Fruit fly (Drosophila melanogaster): ENCODE measurements around the gene Sxl.

Gene Sxl

dm6 chrX:7110890-7111289 is 13.0 kb upstream of the Sxl start:
- TF ChIP-seq Dif (GFP tag; optimal IDR thresholded peaks at IDR 0.05; ENCODE audit: partially characterized antibody), result no peak
- no peak for TF ChIP-seq brk (GFP tag; optimal IDR thresholded peaks at IDR 0.05)

dm6 chrX:7109793-7110606 is 12.1 kb upstream of the Sxl start, which contains the start of gene fz4:
Gene fz4 (minus strand): TSS chrX:7110321.
- TF ChIP-seq psq (GFP tag; optimal IDR thresholded peaks at IDR 0.05), result peak; percentile 95
- TF ChIP-seq tai (GFP tag; optimal IDR thresholded peaks at IDR 0.05), result no peak
- peak; percentile 38 for TF ChIP-seq Sp1 (GFP tag; optimal IDR thresholded peaks at IDR 0.05)
- no peak for TF ChIP-seq Vsx2 (GFP tag; optimal IDR thresholded peaks at IDR 0.05; ENCODE audit: partially characterized antibody)
- TF ChIP-seq Hr83 (GFP tag; optimal IDR thresholded peaks at IDR 0.05; ENCODE audit: poor library complexity, severe bottlenecking), result peak; percentile 56
- TF ChIP-seq rgr (GFP tag; optimal IDR thresholded peaks at IDR 0.05), result peak; percentile 28
- TF ChIP-seq Myc (optimal IDR thresholded peaks at IDR 0.05), result peak; percentile 73
- peak; percentile 35 for TF ChIP-seq fru (GFP tag; optimal IDR thresholded peaks at IDR 0.05)
- no peak for TF ChIP-seq Rel (GFP tag; optimal IDR thresholded peaks at IDR 0.05)
- peak; percentile 95 for TF ChIP-seq Rel (tag; optimal IDR thresholded peaks at IDR 0.05)
- TF ChIP-seq jim (GFP tag; optimal IDR thresholded peaks at IDR 0.05), result peak; percentile 59
- no peak for TF ChIP-seq dsf (GFP tag; optimal IDR thresholded peaks at IDR 0.05; ENCODE audit: borderline replicate concordance)
- peak; percentile 42 to 76 for TF ChIP-seq dl (GFP tag; optimal IDR thresholded peaks at IDR 0.05; ENCODE audit: insufficient read depth in 1 of 2, partially characterized antibody in 2 of 2)
- peak in 1 of 2 experiments; percentile 12 for TF ChIP-seq foxo (GFP tag; optimal IDR thresholded peaks at IDR 0.05)

- TF ChIP-seq Jra (GFP tag; optimal IDR thresholded peaks at IDR 0.05) (peak; percentile 21), dl (GFP tag; optimal IDR thresholded peaks at IDR 0.05; ENCODE audit: insufficient read depth in 1 of 2, partially characterized antibody in 2 of 2) (no peak)
These were observed 7.7 kb upstream of the Sxl start for dm6 chrX:7105533-7105932.

DNA sequence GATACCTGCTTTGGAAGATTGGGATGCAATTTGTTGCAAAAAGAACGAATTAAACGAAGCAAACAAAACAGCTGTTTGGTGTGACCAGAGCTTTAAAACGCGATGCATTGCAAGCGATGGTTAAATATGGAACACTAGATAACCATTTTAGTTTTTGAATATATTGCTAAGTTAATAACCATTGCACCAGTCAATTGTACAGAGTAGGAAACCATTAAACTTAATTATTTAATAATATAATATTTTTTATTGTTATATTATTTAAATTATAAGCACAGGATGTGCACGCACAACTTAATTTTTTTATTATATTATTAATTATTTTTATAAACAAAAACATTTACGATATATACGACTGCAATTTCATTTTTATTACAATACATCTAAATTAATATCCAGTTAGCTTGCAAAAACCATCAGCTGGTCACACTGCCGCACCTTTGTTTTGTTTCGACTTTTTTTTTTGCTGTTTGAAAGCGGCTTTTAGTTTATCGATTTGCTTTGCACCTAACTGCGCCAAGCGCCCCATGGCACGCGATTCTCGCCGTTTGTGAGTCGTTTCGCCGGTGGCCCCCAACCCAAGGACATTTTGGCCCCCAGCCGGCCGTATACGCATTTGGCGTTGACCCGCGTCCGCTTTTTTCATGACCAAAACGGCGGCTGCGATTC is 6.7 kb upstream of the Sxl start, which contains the start of the genes CG4617 and CG8300:
CG4617 (minus strand) TSS at position 92 of the 669 bp plus-strand sequence.
CG8300 (plus strand) TSS at position 486 of the 669 bp plus-strand sequence.
- TF ChIP-seq foxo (GFP tag; optimal IDR thresholded peaks at IDR 0.05) (peak in 1 of 2 experiments; percentile 51), usp (GFP tag; optimal IDR thresholded peaks at IDR 0.05) (no peak), CrebA (GFP tag; optimal IDR thresholded peaks at IDR 0.05; ENCODE audit: borderline replicate concordance) (no peak), tai (GFP tag; optimal IDR thresholded peaks at IDR 0.05) (no peak), lola (GFP tag; optimal IDR thresholded peaks at IDR 0.05) (no peak), Hr78 (GFP tag; optimal IDR thresholded peaks at IDR 0.05) (no peak), Sp1 (GFP tag; optimal IDR thresholded peaks at IDR 0.05) (peak; percentile 11), sv (GFP tag; optimal IDR thresholded peaks at IDR 0.05) (no peak), CG32264 (GFP tag; optimal IDR thresholded peaks at IDR 0.05) (no peak), N (GFP tag; optimal IDR thresholded peaks at IDR 0.05) (no peak), GATAd (GFP tag; optimal IDR thresholded peaks at IDR 0.05) (no peak), psq (GFP tag; optimal IDR thresholded peaks at IDR 0.05) (peak; percentile 29), Dfd (GFP tag; optimal IDR thresholded peaks at IDR 0.05) (no peak), Myc (optimal IDR thresholded peaks at IDR 0.05) (no peak), CG9705 (GFP tag; optimal IDR thresholded peaks at IDR 0.05) (no peak), woc (GFP tag; optimal IDR thresholded peaks at IDR 0.05) (no peak), Dif (GFP tag; optimal IDR thresholded peaks at IDR 0.05; ENCODE audit: partially characterized antibody) (no peak), Hnf4 (GFP tag; optimal IDR thresholded peaks at IDR 0.05) (peak; percentile 34), Abd-B (GFP tag; optimal IDR thresholded peaks at IDR 0.05) (no peak), fru (GFP tag; optimal IDR thresholded peaks at IDR 0.05) (no peak), Rel (GFP tag; optimal IDR thresholded peaks at IDR 0.05) (no peak), Rel (tag; optimal IDR thresholded peaks at IDR 0.05) (no peak), dl (GFP tag; optimal IDR thresholded peaks at IDR 0.05; ENCODE audit: insufficient read depth in 1 of 2, partially characterized antibody in 2 of 2) (no peak), Mio (GFP tag; optimal IDR thresholded peaks at IDR 0.05) (no peak), brk (GFP tag; optimal IDR thresholded peaks at IDR 0.05) (no peak), br (GFP tag; optimal IDR thresholded peaks at IDR 0.05) (no peak), Hr83 (GFP tag; optimal IDR thresholded peaks at IDR 0.05; ENCODE audit: poor library complexity, severe bottlenecking) (no peak), Vsx2 (GFP tag; optimal IDR thresholded peaks at IDR 0.05; ENCODE audit: partially characterized antibody) (no peak), jim (GFP tag; optimal IDR thresholded peaks at IDR 0.05) (no peak), Jra (GFP tag; optimal IDR thresholded peaks at IDR 0.05) (no peak), HLH106 (tag; optimal IDR thresholded peaks at IDR 0.05) (peak; percentile 46), sage (GFP tag; optimal IDR thresholded peaks at IDR 0.05) (no peak), rgr (GFP tag; optimal IDR thresholded peaks at IDR 0.05) (no peak), pan (optimal IDR thresholded peaks at IDR 0.05) (no peak), dmrt93B (GFP tag; optimal IDR thresholded peaks at IDR 0.05) (peak; percentile 5), h (GFP tag; optimal IDR thresholded peaks at IDR 0.05) (peak; percentile 5), dsf (GFP tag; optimal IDR thresholded peaks at IDR 0.05; ENCODE audit: borderline replicate concordance) (no peak), OdsH (GFP tag; optimal IDR thresholded peaks at IDR 0.05) (no peak), ey (GFP tag; optimal IDR thresholded peaks at IDR 0.05) (no peak)
